Fruit fly (Drosophila melanogaster): ENCODE measurements around the gene CG11052.

DNA sequence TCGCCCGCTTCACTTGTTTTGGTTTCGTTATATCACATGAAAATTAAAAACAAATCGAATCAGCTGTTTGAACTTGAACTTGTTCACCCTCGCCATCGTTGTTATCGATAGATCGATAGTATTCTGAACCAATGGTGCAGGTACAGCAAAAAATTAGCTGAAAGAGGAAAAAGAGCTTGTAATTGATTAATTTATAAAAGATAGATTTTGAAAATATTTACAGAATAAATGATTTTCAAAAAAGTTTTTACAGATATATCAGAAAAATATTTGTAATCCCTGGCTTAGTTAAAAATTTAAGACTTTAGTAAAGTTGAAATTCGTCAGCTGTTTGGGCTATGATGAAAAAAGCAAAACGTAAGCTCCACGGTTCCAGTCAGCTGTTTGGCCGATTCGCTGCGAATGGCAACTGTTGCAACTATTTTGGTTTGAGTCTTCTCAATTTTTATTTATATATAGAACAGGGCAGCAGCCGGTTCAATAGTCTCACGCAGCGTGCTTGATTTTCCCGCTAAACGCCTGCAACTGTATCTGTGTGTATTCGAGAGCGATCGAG is 23.9 kb upstream of the CG11052 start, which contains the start of the genes CG11035 and unc-45:
- TF ChIP-seq insv (optimal IDR thresholded peaks at IDR 0.05) (no peak), Sin3A (optimal IDR thresholded peaks at IDR 0.05) (no peak), h (optimal IDR thresholded peaks at IDR 0.05) (no peak), ttk (optimal IDR thresholded peaks at IDR 0.05) (no peak), psq (optimal IDR thresholded peaks at IDR 0.05) (no peak)
